Fruit fly (Drosophila melanogaster) whole organism, embryonic: ENCODE data around the gene CG1628.
A peak's percentile ranks its signal among the peaks of the same experiment; 100 is the strongest.

ENCODE experiments used
- CG10147 ChIP-seq: fragments of 200-800 bp; sonication (Bioruptor generic); optimal IDR thresholded peaks from 2 replicates; lab custom pipeline; 2019; ENCODE audit warnings: missing biosample characterization, mild to moderate bottlenecking, missing genetic modification characterization, moderate library complexity
- CG12391 ChIP-seq: fragments of 200-800 bp; sonication (Bioruptor generic); optimal IDR thresholded peaks from 3 replicates; lab custom pipeline; 2018; ENCODE audit warnings: missing biosample characterization, mild to moderate bottlenecking, missing genetic modification characterization, moderate library complexity
- CG12659 ChIP-seq: fragments of 200-800 bp; sonication (Bioruptor generic); optimal IDR thresholded peaks from 3 replicates; lab custom pipeline; 2017; ENCODE audit warnings: mild to moderate bottlenecking, missing biosample characterization, missing genetic modification reagents, missing genetic modification characterization
- CG12769 ChIP-seq: fragments of 200-800 bp; sonication (Bioruptor generic); optimal IDR thresholded peaks from 2 replicates; lab custom pipeline; 2019; ENCODE audit warnings: missing biosample characterization, mild to moderate bottlenecking, missing genetic modification characterization, moderate library complexity
- CG13424 ChIP-seq: fragments of 200-800 bp; sonication (Bioruptor generic); optimal IDR thresholded peaks from 2 replicates; lab custom pipeline; 2019; ENCODE audit warnings: missing biosample characterization, mild to moderate bottlenecking, missing genetic modification characterization, moderate library complexity
- CG14014 ChIP-seq: fragments of 200-800 bp; sonication (Bioruptor generic); IDR thresholded peaks from 2 replicates; pipeline ENCODE4 v1.3.6; 2022; ENCODE audit warnings: missing biosample characterization, missing genetic modification characterization
- CG18599 ChIP-seq: fragments of 200-800 bp; sonication (Bioruptor generic); optimal IDR thresholded peaks from 3 replicates; lab custom pipeline; 2017; ENCODE audit warnings: missing biosample characterization, missing genetic modification characterization, mild to moderate bottlenecking, moderate library complexity, missing genetic modification reagents
- CG3281 ChIP-seq: fragments of 200-800 bp; sonication (Bioruptor generic); optimal IDR thresholded peaks from 3 replicates; lab custom pipeline; 2017; ENCODE audit warnings: missing biosample characterization, mild to moderate bottlenecking, missing genetic modification characterization
- CG3407 ChIP-seq: fragments of 200-800 bp; sonication (Bioruptor generic); optimal IDR thresholded peaks from 2 replicates; lab custom pipeline; 2018; ENCODE audit warnings: missing biosample characterization, mild to moderate bottlenecking, missing genetic modification characterization
- CG4424 ChIP-seq: fragments of 200-800 bp; sonication (Bioruptor generic); optimal IDR thresholded peaks from 3 replicates; lab custom pipeline; 2016; ENCODE audit warnings: missing biosample characterization, missing genetic modification characterization
- CG4820 ChIP-seq: fragments of 200-800 bp; sonication (Bioruptor generic); optimal IDR thresholded peaks from 3 replicates; lab custom pipeline; 2016; ENCODE audit warnings: missing biosample characterization, missing genetic modification characterization
- CG5180 ChIP-seq: fragments of 200-800 bp; sonication (Bioruptor generic); optimal IDR thresholded peaks from 3 replicates; lab custom pipeline; 2017; ENCODE audit warnings: missing biosample characterization, missing genetic modification characterization, mild to moderate bottlenecking, moderate library complexity, missing genetic modification reagents
- CG8924 ChIP-seq: fragments of 200-800 bp; optimal IDR thresholded peaks from 3 replicates; lab custom pipeline; 2019; ENCODE audit warnings: missing biosample characterization, mild to moderate bottlenecking, missing genetic modification characterization, moderate library complexity
- CG9437 ChIP-seq: fragments of 200-800 bp; sonication (Bioruptor generic); optimal IDR thresholded peaks from 2 replicates; lab custom pipeline; 2018; ENCODE audit warnings: missing biosample characterization, mild to moderate bottlenecking, missing genetic modification characterization
- CG9817 ChIP-seq: fragments of 200-800 bp; sonication (Bioruptor generic); optimal IDR thresholded peaks from 2 replicates; lab custom pipeline; 2018; ENCODE audit warnings: missing biosample characterization, mild to moderate bottlenecking, missing genetic modification characterization, moderate library complexity
- CG9932 ChIP-seq: fragments of 200-800 bp; sonication (Bioruptor generic); IDR thresholded peaks from 2 replicates; pipeline ENCODE4 v1.3.6; 2022; ENCODE audit warnings: missing biosample characterization, missing genetic modification characterization
- CTCF ChIP-seq: fragments of 200-800 bp; sonication (Bioruptor generic); optimal IDR thresholded peaks from 2 replicates; lab custom pipeline; 2017; ENCODE audit warnings: missing biosample characterization, mild to moderate bottlenecking, missing genetic modification characterization, moderate library complexity
- Dad ChIP-seq: fragments of 200-800 bp; sonication (Bioruptor generic); optimal IDR thresholded peaks from 3 replicates; lab custom pipeline; 2016; ENCODE audit warnings: missing biosample characterization, missing genetic modification characterization
- Dbx ChIP-seq: fragments of 200-800 bp; sonication (Bioruptor generic); IDR thresholded peaks from 3 replicates; pipeline ENCODE4 v1.3.6; 2022; ENCODE audit warnings: missing biosample characterization, missing genetic modification characterization
- E2f1 ChIP-seq: fragments of 200-800 bp; sonication (Bioruptor generic); IDR thresholded peaks from 2 replicates; pipeline ENCODE4 v1.3.6; 2022; ENCODE audit warnings: missing biosample characterization, missing genetic modification characterization
- Hr51 ChIP-seq, 2 experiments: fragments of 200-800 bp; sonication (Bioruptor generic); optimal IDR thresholded peaks; 2 replicates in 1 of 2; 3 replicates in 1 of 2; lab custom pipeline; 2016 to 2018; ENCODE audit warnings: missing biosample characterization in 2 of 2, missing genetic modification characterization in 2 of 2, mild to moderate bottlenecking in 1 of 2, moderate library complexity in 1 of 2
- Max ChIP-seq: fragments of 200-800 bp; sonication (Bioruptor generic); optimal IDR thresholded peaks from 2 replicates; lab custom pipeline; 2016; ENCODE audit warnings: missing biosample characterization, mild to moderate bottlenecking, missing genetic modification characterization
- Meics ChIP-seq: fragments of 200-800 bp; sonication (Bioruptor generic); optimal IDR thresholded peaks from 2 replicates; lab custom pipeline; 2017; ENCODE audit warnings: missing biosample characterization, mild to moderate bottlenecking, missing genetic modification characterization
- Nf-YB ChIP-seq: fragments of 200-800 bp; sonication (Bioruptor generic); optimal IDR thresholded peaks from 3 replicates; lab custom pipeline; 2019; ENCODE audit warnings: missing biosample characterization, mild to moderate bottlenecking, missing genetic modification characterization, moderate library complexity
- Oli ChIP-seq: fragments of 200-800 bp; sonication (Bioruptor generic); optimal IDR thresholded peaks from 2 replicates; lab custom pipeline; 2018; ENCODE audit warnings: missing biosample characterization, mild to moderate bottlenecking, missing genetic modification characterization, moderate library complexity
- Ravus ChIP-seq: fragments of 200-800 bp; sonication (Bioruptor generic); IDR thresholded peaks from 2 replicates; pipeline ENCODE4 v1.3.6; 2022; ENCODE audit warnings: missing biosample characterization, missing genetic modification characterization
- Six4 ChIP-seq: fragments of 200-800 bp; sonication (Bioruptor generic); optimal IDR thresholded peaks from 2 replicates; lab custom pipeline; 2016; ENCODE audit warnings: missing biosample characterization, missing genetic modification characterization
- Sox102F ChIP-seq: fragments of 200-800 bp; sonication (Bioruptor generic); optimal IDR thresholded peaks from 2 replicates; lab custom pipeline; 2018; ENCODE audit warnings: missing biosample characterization, mild to moderate bottlenecking, missing genetic modification characterization, moderate library complexity
- Stat92E ChIP-seq, 3 experiments: fragments of >200 bp in 2 of 3; fragments of 200-800 bp in 1 of 3; sonication (Bioruptor generic) in 1 of 3; optimal IDR thresholded peaks; 2 replicates each; lab custom pipeline; 2017 to 2019; ENCODE audit warnings: missing biosample characterization in 3 of 3, missing genetic modification characterization in 3 of 3, mild to moderate bottlenecking in 1 of 3, moderate library complexity in 1 of 3
- Usf ChIP-seq: fragments of 200-800 bp; sonication (Bioruptor generic); optimal IDR thresholded peaks from 2 replicates; lab custom pipeline; 2017; ENCODE audit warnings: missing genotype, missing biosample characterization, missing genetic modification characterization
- bab2 ChIP-seq: fragments of 200-800 bp; sonication (Bioruptor generic); optimal IDR thresholded peaks from 2 replicates; lab custom pipeline; 2016; ENCODE audit warnings: missing biosample characterization, missing genetic modification characterization
- caup ChIP-seq: fragments of 200-800 bp; sonication (Bioruptor generic); optimal IDR thresholded peaks from 3 replicates; lab custom pipeline; 2017; ENCODE audit warnings: missing biosample characterization, mild to moderate bottlenecking, missing genetic modification characterization, moderate library complexity; ENCODE audit not compliant: severe bottlenecking
- dpn ChIP-seq, 2 experiments: fragments of 200-800 bp; sonication (Bioruptor generic); optimal IDR thresholded peaks; 3 replicates each; lab custom pipeline; 2016; ENCODE audit warnings: missing biosample characterization in 2 of 2, missing genetic modification characterization in 2 of 2
- lab ChIP-seq: fragments of 200-800 bp; sonication (Bioruptor generic); optimal IDR thresholded peaks from 3 replicates; lab custom pipeline; 2017; ENCODE audit warnings: missing biosample characterization, missing genetic modification characterization, mild to moderate bottlenecking, moderate library complexity, missing genetic modification reagents
- oc ChIP-seq: fragments of 200-800 bp; sonication (Bioruptor generic); optimal IDR thresholded peaks from 2 replicates; lab custom pipeline; 2018; ENCODE audit warnings: missing biosample characterization, mild to moderate bottlenecking, missing genetic modification characterization, moderate library complexity
- pan ChIP-seq, 4 experiments: fragments of >200 bp in 3 of 4; fragments of 200-800 bp in 1 of 4; sonication (Bioruptor generic) in 1 of 4; optimal IDR thresholded peaks in 3 of 4; IDR thresholded peaks in 1 of 4; 2 replicates each; pipeline versions ENCODE4 v1.3.6 to Lab custom; 2017 to 2022; ENCODE audit warnings: missing biosample characterization in 2 of 4, missing genetic modification characterization in 2 of 4, mixed read lengths in 1 of 4
- prd ChIP-seq, 3 experiments: fragments of >200 bp in 2 of 3; fragments of 200-800 bp in 1 of 3; sonication (Bioruptor generic) in 1 of 3; optimal IDR thresholded peaks in 2 of 3; IDR thresholded peaks in 1 of 3; 2 replicates in 2 of 3; 3 replicates in 1 of 3; pipeline versions ENCODE4 v1.3.6 to Lab custom; 2017 to 2022; ENCODE audit warnings: missing biosample characterization in 1 of 3, missing genetic modification characterization in 1 of 3
- psq ChIP-seq: fragments of 200-800 bp; sonication (Bioruptor generic); optimal IDR thresholded peaks from 2 replicates; lab custom pipeline; 2017; ENCODE audit warnings: missing biosample characterization, missing genetic modification characterization
- run ChIP-seq: fragments of 200-800 bp; sonication (Bioruptor generic); optimal IDR thresholded peaks from 3 replicates; lab custom pipeline; 2018; ENCODE audit warnings: missing biosample characterization, mild to moderate bottlenecking, missing genetic modification characterization
- sob ChIP-seq: fragments of 200-800 bp; sonication (Bioruptor generic); IDR thresholded peaks from 2 replicates; pipeline ENCODE4 v1.3.6; 2022; ENCODE audit warnings: missing biosample characterization, missing genetic modification characterization
- tio ChIP-seq: fragments of 200-800 bp; sonication (Bioruptor generic); optimal IDR thresholded peaks from 2 replicates; lab custom pipeline; 2017; ENCODE audit warnings: missing biosample characterization, missing genetic modification characterization, inconsistent platforms
- unpg ChIP-seq: fragments of 200-800 bp; sonication (Bioruptor generic); optimal IDR thresholded peaks from 3 replicates; lab custom pipeline; 2018; ENCODE audit warnings: missing biosample characterization, mild to moderate bottlenecking, missing genetic modification characterization, moderate library complexity
- zfh1 ChIP-seq: fragments of 200-800 bp; sonication (Bioruptor generic); IDR thresholded peaks from 3 replicates; pipeline ENCODE4 v1.3.6; 2022; ENCODE audit warnings: missing biosample characterization, missing genetic modification characterization

CG1628 gene

DNA sequence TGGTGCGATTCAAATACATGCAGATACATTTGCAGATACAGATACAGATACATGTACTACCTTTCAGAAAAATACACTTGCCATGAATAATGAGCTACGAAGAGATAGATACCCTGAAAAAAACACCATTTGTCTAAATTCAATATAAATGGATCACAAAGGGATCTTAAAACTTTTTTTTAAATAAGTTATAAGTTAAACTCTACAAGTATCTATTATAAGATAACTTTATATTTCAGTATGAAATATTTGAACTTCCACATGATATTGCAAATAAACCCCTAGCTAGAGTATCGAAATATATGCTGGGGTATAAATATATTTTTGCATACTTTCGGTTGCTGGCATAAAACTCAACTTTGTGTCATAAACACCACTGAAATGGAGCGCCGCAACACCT, 41.1 kb downstream of the CG1628 start (continued):
- peak; percentile 55 for TF ChIP-seq CG8924 (tag; lab: Kevin White, UChicago)
- peak; percentile 25 for TF ChIP-seq tio (GFP tag; lab: Kevin White, UChicago)
- TF ChIP-seq CG13424: peak; percentile 63
- TF ChIP-seq unpg: peak; percentile 70
- peak; percentile 54 for TF ChIP-seq sob
- 0 out of 3 replicates have a peak, but pooled peaks have one; percentile 20 for TF ChIP-seq Dbx (GFP tag; lab: Robert Waterston, UW)
- peak; percentile 20 for TF ChIP-seq oc (tag; lab: Kevin White, UChicago)
- TF ChIP-seq Max: peak; percentile 3
- peak; percentile 65 for TF ChIP-seq lab
- TF ChIP-seq Six4 (GFP tag; lab: Kevin White, UChicago): peak; percentile 13
- TF ChIP-seq E2f1: peak; percentile 51
- peak; percentile 37 for TF ChIP-seq CG9437 (GFP tag; lab: Kevin White, UChicago)
- TF ChIP-seq Stat92E (GFP tag; optimal IDR thresholded peaks at IDR 0.05; lab: Kevin White, UChicago): no peak
- TF ChIP-seq CG12391 (tag; lab: Kevin White, UChicago): peak; percentile 64
- TF ChIP-seq CTCF (GFP tag; lab: Kevin White, UChicago): peak; percentile 42
- no peak for TF ChIP-seq psq (GFP tag; lab: Kevin White, UChicago)
- TF ChIP-seq CG9817 (tag; lab: Kevin White, UChicago): peak; percentile 42
- peak in 1 of 2 experiments; percentile 37 for TF ChIP-seq dpn (GFP tag; optimal IDR thresholded peaks at IDR 0.05; lab: Kevin White, UChicago)
- TF ChIP-seq Sox102F (GFP tag; lab: Kevin White, UChicago): peak; percentile 79
- TF ChIP-seq run (tag; lab: Kevin White, UChicago): peak; percentile 24
- TF ChIP-seq CG3281 (GFP tag; lab: Kevin White, UChicago): peak; percentile 54
- no peak for TF ChIP-seq zfh1 (GFP tag; lab: Robert Waterston, UW)
- TF ChIP-seq Oli (tag; lab: Kevin White, UChicago): peak; percentile 73
- peak; percentile 48 for TF ChIP-seq CG14014
- peak; percentile 8; the same call in 1 of the 2 replicates for TF ChIP-seq Ravus (GFP tag; lab: Robert Waterston, UW)
- TF ChIP-seq Nf-YB (GFP tag; lab: Kevin White, UChicago): peak; percentile 32
- TF ChIP-seq CG12659 (GFP tag; lab: Kevin White, UChicago): peak; percentile 32
- TF ChIP-seq CG3407 (GFP tag; lab: Kevin White, UChicago): no peak
- TF ChIP-seq Dad (GFP tag; lab: Kevin White, UChicago): no peak
- no peak for TF ChIP-seq pan (optimal IDR thresholded peaks at IDR 0.05; lab: Kevin White, UChicago)
- peak in 1 of 2 experiments; percentile 64 for TF ChIP-seq pan (GFP tag; optimal IDR thresholded peaks at IDR 0.05 in 1 of 2, IDR thresholded peaks at IDR 0.05 in 1 of 2)
- TF ChIP-seq CG5180 (GFP tag; lab: Kevin White, UChicago): peak; percentile 7
- peak; percentile 63 for TF ChIP-seq CG10147
- peak in 1 of 2 experiments; percentile 76 for TF ChIP-seq Hr51 (GFP tag; optimal IDR thresholded peaks at IDR 0.05; lab: Kevin White, UChicago)
- TF ChIP-seq CG12769 (tag; lab: Kevin White, UChicago): peak; percentile 24
- no peak for TF ChIP-seq Usf
- peak; percentile 65 for TF ChIP-seq CG18599 (GFP tag; lab: Kevin White, UChicago)
- TF ChIP-seq caup (GFP tag; lab: Kevin White, UChicago): peak; percentile 7
- peak; percentile 4 for TF ChIP-seq CG4820 (GFP tag; lab: Kevin White, UChicago)
- TF ChIP-seq CG4424 (GFP tag; lab: Kevin White, UChicago): peak; percentile 19
- no peak for TF ChIP-seq bab2 (GFP tag; lab: Kevin White, UChicago)
- TF ChIP-seq CG9932 (GFP tag; lab: Robert Waterston, UW): peak; percentile 54
- peak; percentile 63 for TF ChIP-seq Meics (GFP tag; lab: Kevin White, UChicago)
- TF ChIP-seq prd (optimal IDR thresholded peaks at IDR 0.05; lab: Kevin White, UChicago): no peak
- peak; percentile 57; the same call in 2 of the 3 replicates for TF ChIP-seq prd (GFP tag; IDR thresholded peaks at IDR 0.05; lab: Robert Waterston, UW)
